Worm (Caenorhabditis elegans) whole organism, L2 larva: Measurements from ENCODE around the gene K10B3.5.

Source experiments
- egl-27 ChIP-seq: sonication (generic microtip); optimal IDR thresholded peaks from 3 replicates; lab custom pipeline; 2017; ENCODE audit warnings: missing biosample characterization, missing genetic modification reagents, missing genetic modification characterization
- elt-3 ChIP-seq: sonication (generic microtip); optimal IDR thresholded peaks from 2 replicates; lab custom pipeline; 2017; ENCODE audit warnings: missing biosample characterization, missing genetic modification characterization
- fos-1 ChIP-seq: fragments of 150-350 bp; optimal IDR thresholded peaks from 2 replicates; lab custom pipeline; 2014; ENCODE audit warnings: missing biosample characterization, missing genetic modification characterization
- lin-11 ChIP-seq: fragments of 150-350 bp; sonication (generic microtip); optimal IDR thresholded peaks from 2 replicates; lab custom pipeline; 2014; ENCODE audit warnings: missing biosample characterization, missing genetic modification characterization, inconsistent platforms, mixed read lengths
- lin-39 ChIP-seq: fragments of 150-350 bp; optimal IDR thresholded peaks from 2 replicates; lab custom pipeline; 2014; ENCODE audit warnings: missing biosample characterization, missing genetic modification reagents, missing genetic modification characterization
- nhr-11 ChIP-seq: fragments of 150-350 bp; optimal IDR thresholded peaks from 2 replicates; lab custom pipeline; 2014; ENCODE audit warnings: missing biosample characterization, missing genetic modification characterization
- nhr-12 ChIP-seq: fragments of 150-350 bp; optimal IDR thresholded peaks from 2 replicates; lab custom pipeline; 2014; ENCODE audit warnings: missing biosample characterization, missing genetic modification characterization
- nhr-77 ChIP-seq: fragments of 150-350 bp; optimal IDR thresholded peaks from 2 replicates; lab custom pipeline; 2014; ENCODE audit warnings: missing biosample characterization, missing genetic modification characterization
- skn-1 ChIP-seq: sonication (generic microtip); optimal IDR thresholded peaks from 2 replicates; lab custom pipeline; 2017; ENCODE audit warnings: missing biosample characterization, missing genetic modification characterization
- unc-39 ChIP-seq: fragments of 150-350 bp; optimal IDR thresholded peaks from 2 replicates; lab custom pipeline; 2014; ENCODE audit warnings: missing biosample characterization, missing genetic modification characterization
- unc-62 ChIP-seq: fragments of 150-350 bp; optimal IDR thresholded peaks from 2 replicates; lab custom pipeline; 2014; ENCODE audit warnings: missing biosample characterization, missing genetic modification reagents, missing genetic modification characterization
- ztf-11 ChIP-seq: sonication (generic microtip); optimal IDR thresholded peaks from 2 replicates; lab custom pipeline; 2017; ENCODE audit warnings: missing biosample characterization, missing genetic modification characterization
- ztf-4 ChIP-seq: fragments of 150-350 bp; optimal IDR thresholded peaks from 2 replicates; lab custom pipeline; 2014; ENCODE audit warnings: missing biosample characterization, missing genetic modification characterization

- TF ChIP-seq ztf-11 (no peak), fos-1 (no peak), unc-39 (tag; lab: Kevin White, UChicago) (no peak), nhr-77 (tag; lab: Kevin White, UChicago) (no peak), lin-39 (tag; lab: Kevin White, UChicago) (no peak), skn-1 (tag; lab: Kevin White, UChicago) (no peak), egl-27 (tag; lab: Kevin White, UChicago) (no peak), nhr-11 (tag; lab: Kevin White, UChicago) (no peak), nhr-12 (tag; lab: Kevin White, UChicago) (no peak), ztf-4 (no peak), unc-62 (GFP tag; lab: Kevin White, UChicago) (no peak), lin-11 (tag; lab: Kevin White, UChicago) (no peak), elt-3 (tag; lab: Kevin White, UChicago) (no peak)
Observed at ce11 chrX:3059299-3059698, 47.0 kb downstream of the K10B3.5 start, which contains the start of gene rsef-1.
